Worm (Caenorhabditis elegans) whole organism, early embryonic: ENCODE results near the gene grd-6.

ENCODE experiments used
- aly-1 ChIP-seq: sonication (generic microtip); optimal IDR thresholded peaks from 2 replicates; lab custom pipeline; 2016; ENCODE audit warnings: missing genetic modification characterization, missing compliant biosample characterization
- sea-1 ChIP-seq: fragments of 200-800 bp; sonication (Bioruptor generic); conservative IDR thresholded peaks from 2 replicates; pipeline ENCODE4 v1.3.6; 2022; ENCODE audit warnings: missing genetic modification characterization, missing compliant biosample characterization
- tbx-11 ChIP-seq: fragments of 200-800 bp; sonication (Bioruptor generic); IDR thresholded peaks from 2 replicates; pipeline ENCODE4 v1.3.6; 2022; ENCODE audit warnings: missing genetic modification characterization, missing compliant biosample characterization
- tbx-37 ChIP-seq: fragments of 200-800 bp; sonication (Bioruptor generic); conservative IDR thresholded peaks from 2 replicates; pipeline ENCODE4 v1.3.6; 2022; ENCODE audit warnings: missing genetic modification reagents, missing genetic modification characterization, missing compliant biosample characterization
- tra-4 ChIP-seq: sonication (generic microtip); optimal IDR thresholded peaks from 2 replicates; lab custom pipeline; 2017; ENCODE audit warnings: missing genetic modification characterization, missing compliant biosample characterization

DNA sequence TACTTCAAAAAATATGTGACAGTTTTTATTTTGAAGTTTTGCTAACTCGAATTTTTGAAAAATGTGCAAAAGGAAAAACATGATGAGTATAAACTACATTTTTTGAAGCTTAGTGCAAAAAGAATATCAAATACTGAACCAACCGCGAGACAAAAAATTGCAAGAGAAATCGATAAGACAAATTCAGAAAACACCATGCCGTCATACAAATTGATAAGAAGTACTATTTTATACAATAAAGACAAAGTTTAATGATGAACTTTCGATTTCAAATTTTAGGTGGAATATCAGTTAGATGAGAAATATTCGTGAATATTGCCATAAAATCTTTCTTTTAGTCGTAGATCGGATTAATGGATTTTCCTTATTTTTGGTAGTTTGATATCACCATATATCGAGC is 41.0 kb downstream of the grd-6 start:
- TF ChIP-seq tbx-37 (no peak), tra-4 (tag; lab: Kevin White, UChicago) (no peak), tbx-11 (GFP tag; lab: Robert Waterston, UW) (no peak), sea-1 (no peak), aly-1 (tag; lab: Kevin White, UChicago) (no peak)
